Fruit fly (Drosophila melanogaster): ENCODE measurements around the gene CG34174.

Gene CG34174

DNA sequence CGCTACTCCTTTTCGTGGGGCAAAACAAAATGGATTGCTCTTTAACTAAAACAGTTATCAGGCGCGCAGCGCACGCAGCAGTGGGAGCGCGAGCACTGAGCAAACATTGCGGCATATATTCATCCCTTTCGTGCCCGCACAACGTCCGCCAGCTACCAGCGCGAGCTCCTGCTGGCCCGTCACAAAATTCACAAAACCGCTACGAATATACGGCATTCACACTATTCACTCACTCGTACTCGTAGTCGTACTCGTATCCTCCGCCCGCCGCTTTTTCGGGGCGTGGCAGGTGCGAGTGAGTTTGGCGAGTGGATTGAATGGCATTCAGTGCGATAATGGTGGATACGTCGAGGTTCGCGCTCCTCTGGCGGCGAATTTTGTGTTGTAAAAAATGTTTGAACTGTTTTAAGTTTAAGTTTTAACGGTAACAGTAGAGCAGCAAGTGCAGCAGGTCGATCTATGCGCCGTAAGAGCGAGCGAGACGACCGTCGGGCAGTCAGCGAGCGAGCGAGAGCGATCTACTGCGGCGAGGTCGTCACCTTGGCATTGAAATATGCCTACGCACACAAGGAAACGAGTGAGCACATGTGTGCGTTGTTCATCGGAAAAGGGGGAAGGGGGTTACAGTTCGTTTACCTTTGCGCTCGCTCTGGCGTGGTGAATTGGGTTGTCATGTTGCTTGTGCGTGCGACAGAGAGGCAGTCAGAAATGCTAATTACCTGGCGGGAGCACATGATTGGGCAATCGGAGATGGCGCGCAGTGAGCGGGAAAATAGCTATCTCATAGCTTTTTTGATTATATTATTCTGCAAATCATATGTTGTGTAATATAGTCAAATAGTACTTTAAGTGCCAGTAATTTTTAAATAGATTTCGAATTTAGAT, 17.2 kb upstream of the CG34174 start (continued):
- TF ChIP-seq Ets96B (tag; optimal IDR thresholded peaks at IDR 0.05) = peak; percentile 44
- peak; percentile 21 for TF ChIP-seq CG6276 (GFP tag; optimal IDR thresholded peaks at IDR 0.05)
- peak; percentile 67 for TF ChIP-seq achi (GFP tag; optimal IDR thresholded peaks at IDR 0.05)
- peak; percentile 74 for TF ChIP-seq CG10631 (GFP tag; optimal IDR thresholded peaks at IDR 0.05)
- peak; percentile 74 for TF ChIP-seq Met (GFP tag; optimal IDR thresholded peaks at IDR 0.05)
- TF ChIP-seq Eip93F (GFP tag; optimal IDR thresholded peaks at IDR 0.05) = no peak
- peak; percentile 23 for TF ChIP-seq CG6792 (GFP tag; optimal IDR thresholded peaks at IDR 0.05)
- TF ChIP-seq Hr4 (GFP tag; optimal IDR thresholded peaks at IDR 0.05) = peak; percentile 46
- peak; percentile 68 for TF ChIP-seq OdsH (GFP tag; optimal IDR thresholded peaks at IDR 0.05)
- peak; percentile 55 for TF ChIP-seq CG6808 (GFP tag; optimal IDR thresholded peaks at IDR 0.05)
- no peak for TF ChIP-seq CG7368 (GFP tag; optimal IDR thresholded peaks at IDR 0.05)
- peak; percentile 67 for TF ChIP-seq CG32006 (GFP tag; optimal IDR thresholded peaks at IDR 0.05)
- TF ChIP-seq CG11902 (GFP tag; optimal IDR thresholded peaks at IDR 0.05) = no peak
- TF ChIP-seq CG3919 (GFP tag; optimal IDR thresholded peaks at IDR 0.05) = peak; percentile 32
- peak; percentile 52 for TF ChIP-seq esn (GFP tag; optimal IDR thresholded peaks at IDR 0.05)
- TF ChIP-seq spab (GFP tag; optimal IDR thresholded peaks at IDR 0.05) = no peak
- peak; percentile 48 for TF ChIP-seq cyc (GFP tag; optimal IDR thresholded peaks at IDR 0.05)
- no peak for TF ChIP-seq Sox15 (GFP tag; optimal IDR thresholded peaks at IDR 0.05)
- TF ChIP-seq acj6 (GFP tag; optimal IDR thresholded peaks at IDR 0.05) = peak; percentile 69
- peak; percentile 31 for TF ChIP-seq CG3032 (tag; optimal IDR thresholded peaks at IDR 0.05)
- no peak for TF ChIP-seq eg (GFP tag; IDR thresholded peaks at IDR 0.05)
- peak; percentile 30 for TF ChIP-seq CG11762 (GFP tag; optimal IDR thresholded peaks at IDR 0.05; ENCODE audit: insufficient read depth)
- peak; percentile 60 for TF ChIP-seq dsx (GFP tag; optimal IDR thresholded peaks at IDR 0.05; ENCODE audit: poor library complexity, severe bottlenecking)
- TF ChIP-seq CG31627 (GFP tag; optimal IDR thresholded peaks at IDR 0.05) = peak; percentile 65
- peak; percentile 0 for TF ChIP-seq fd59A (GFP tag; optimal IDR thresholded peaks at IDR 0.05)

DNA sequence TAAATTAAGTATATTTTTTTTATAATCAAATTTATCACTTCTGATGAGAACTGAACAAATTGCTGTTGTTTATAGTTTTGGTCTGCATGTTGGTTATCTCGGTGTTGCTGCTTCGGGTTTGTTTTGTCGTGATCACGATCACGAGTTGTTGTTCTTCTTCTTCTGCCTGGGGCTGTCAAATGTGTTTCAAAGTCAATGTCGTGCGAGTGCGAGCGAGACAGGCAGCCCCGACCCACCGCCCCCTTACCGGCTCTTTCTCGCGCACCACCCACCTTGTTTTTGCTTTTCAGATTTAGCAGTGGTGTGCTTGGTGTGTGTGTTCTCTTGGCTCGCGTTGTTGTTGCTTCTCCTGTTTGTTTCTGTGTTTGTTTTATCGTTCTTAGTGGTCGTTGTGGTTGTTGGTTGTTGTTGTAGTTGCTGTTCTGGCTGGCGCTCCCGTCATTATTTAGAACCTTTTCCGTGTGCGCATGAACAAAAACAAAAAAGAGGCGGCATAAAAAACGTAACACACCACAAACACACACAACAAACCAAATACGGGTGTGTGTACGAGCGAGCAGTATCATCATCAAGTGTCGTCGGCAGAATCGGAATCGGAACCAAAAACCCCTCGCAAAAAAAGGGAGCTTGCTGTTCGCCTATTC, 16.5 kb upstream of the CG34174 start, which contains the start of gene COX7AL2:
Gene COX7AL2 (minus strand): TSS at position 438 of the 644 bp plus-strand sequence.
- no peak for TF ChIP-seq Hr38 (GFP tag; optimal IDR thresholded peaks at IDR 0.05)
- peak; percentile 22 for TF ChIP-seq achi (GFP tag; optimal IDR thresholded peaks at IDR 0.05)
- TF ChIP-seq CG6276 (GFP tag; optimal IDR thresholded peaks at IDR 0.05) = peak; percentile 48
- TF ChIP-seq svp (GFP tag) = no peak
- no peak for TF ChIP-seq CG8119 (GFP tag; IDR thresholded peaks at IDR 0.05)
- TF ChIP-seq CG15336 (GFP tag; IDR thresholded peaks at IDR 0.05) = no peak
- TF ChIP-seq fkh (GFP tag; optimal IDR thresholded peaks at IDR 0.05) = peak; percentile 61
- no peak for TF ChIP-seq spab (GFP tag; optimal IDR thresholded peaks at IDR 0.05)
- TF ChIP-seq Met (GFP tag; optimal IDR thresholded peaks at IDR 0.05) = no peak
- no peak for TF ChIP-seq cyc (GFP tag; optimal IDR thresholded peaks at IDR 0.05)
- TF ChIP-seq dac (GFP tag; optimal IDR thresholded peaks at IDR 0.05) = no peak
- TF ChIP-seq dsx (GFP tag; optimal IDR thresholded peaks at IDR 0.05; ENCODE audit: poor library complexity, severe bottlenecking) = no peak
- peak; percentile 26 for TF ChIP-seq CG10631 (GFP tag; optimal IDR thresholded peaks at IDR 0.05)
- no peak for TF ChIP-seq CG7368 (GFP tag; optimal IDR thresholded peaks at IDR 0.05)
- no peak for TF ChIP-seq CG11902 (GFP tag; optimal IDR thresholded peaks at IDR 0.05)
- no peak for TF ChIP-seq CG16779 (tag; optimal IDR thresholded peaks at IDR 0.05)
- TF ChIP-seq CG3919 (GFP tag; optimal IDR thresholded peaks at IDR 0.05) = no peak
- peak; percentile 3 for TF ChIP-seq CG32006 (GFP tag; optimal IDR thresholded peaks at IDR 0.05)
- TF ChIP-seq CG4318 (GFP tag; optimal IDR thresholded peaks at IDR 0.05) = no peak
- no peak for TF ChIP-seq Lpt (GFP tag; optimal IDR thresholded peaks at IDR 0.05)
- TF ChIP-seq Blimp-1 (GFP tag; optimal IDR thresholded peaks at IDR 0.05) = no peak
- no peak for TF ChIP-seq Ets21C (GFP tag; optimal IDR thresholded peaks at IDR 0.05)
- no peak for TF ChIP-seq Sox14 (GFP tag; optimal IDR thresholded peaks at IDR 0.05)
- no peak for TF ChIP-seq CG1621 (tag; optimal IDR thresholded peaks at IDR 0.05)
- TF ChIP-seq CG6808 (GFP tag; optimal IDR thresholded peaks at IDR 0.05) = no peak
- TF ChIP-seq CG11294 (GFP tag; IDR thresholded peaks at IDR 0.05) = no peak
- no peak for TF ChIP-seq topi (GFP tag; optimal IDR thresholded peaks at IDR 0.05)
- peak; percentile 33 for TF ChIP-seq CG8632 (GFP tag; optimal IDR thresholded peaks at IDR 0.05)
- TF ChIP-seq CG8319 (GFP tag; optimal IDR thresholded peaks at IDR 0.05) = no peak
- TF ChIP-seq Eip75B (GFP tag; optimal IDR thresholded peaks at IDR 0.05) = no peak
- TF ChIP-seq Smox (GFP tag; optimal IDR thresholded peaks at IDR 0.05) = no peak
- no peak for TF ChIP-seq Hr39 (GFP tag; optimal IDR thresholded peaks at IDR 0.05)
- TF ChIP-seq Ets96B (tag; optimal IDR thresholded peaks at IDR 0.05) = no peak
- no peak for TF ChIP-seq Sox15 (GFP tag; optimal IDR thresholded peaks at IDR 0.05)
- no peak for TF ChIP-seq OdsH (GFP tag; optimal IDR thresholded peaks at IDR 0.05)

All from whole organism, prepupa.